Worm (Caenorhabditis elegans) whole organism, L4 larva: Measurements from ENCODE around the gene F56A8.3.

Experiments used
- aly-2 ChIP-seq: sonication (generic microtip); optimal IDR thresholded peaks from 2 replicates; lab custom pipeline; 2018; ENCODE audit warnings: missing biosample characterization, missing genetic modification characterization
- nhr-77 ChIP-seq: fragments of 150-350 bp; optimal IDR thresholded peaks from 2 replicates; lab custom pipeline; 2014; ENCODE audit warnings: missing biosample characterization, missing genetic modification characterization
- pqm-1 ChIP-seq: sonication (generic microtip); optimal IDR thresholded peaks from 2 replicates; lab custom pipeline; 2017; ENCODE audit warnings: missing biosample characterization, missing genetic modification characterization

DNA sequence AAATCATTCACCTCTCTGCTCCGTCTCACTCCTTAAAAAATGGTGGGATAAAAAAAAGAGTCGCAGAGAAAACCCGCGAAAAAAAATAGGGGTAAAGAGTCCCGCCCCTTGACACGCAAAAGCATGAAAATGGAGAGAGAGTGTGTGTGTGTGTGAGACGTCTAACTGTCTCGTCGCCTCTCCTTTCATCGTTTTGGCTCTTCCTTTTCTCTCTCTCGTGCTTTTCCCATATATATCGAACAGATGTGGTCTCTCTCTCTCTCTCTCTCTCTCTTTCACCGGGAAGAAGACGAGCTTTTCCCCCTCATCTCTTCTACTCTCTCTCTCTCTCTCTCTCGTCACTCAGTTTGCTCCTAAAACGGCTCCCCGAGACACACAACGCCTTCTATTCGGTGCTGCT lies 19.1 kb downstream of the F56A8.3 start:
- TF ChIP-seq nhr-77 (tag; lab: Kevin White, UChicago) (no peak), aly-2 (tag; lab: Kevin White, UChicago) (no peak), pqm-1 (tag; lab: Kevin White, UChicago) (no peak)
